Fruit fly (Drosophila melanogaster) whole organism, embryonic: Measurements from ENCODE around the gene ebd2.
A peak's percentile ranks its signal among the peaks of the same experiment; 100 is the strongest.

Experiments used
- Awh ChIP-seq: fragments of 200-800 bp; sonication (Bioruptor generic); IDR thresholded peaks from 2 replicates; pipeline ENCODE4, ENCODE4 v1.3.6; 2022; ENCODE audit warnings: missing biosample characterization, missing genetic modification characterization
- CG10267 ChIP-seq: fragments of 200-800 bp; sonication (Bioruptor generic); optimal IDR thresholded peaks from 2 replicates; lab custom pipeline; 2018; ENCODE audit warnings: missing biosample characterization, mild to moderate bottlenecking, missing genetic modification characterization, moderate library complexity
- CG10979 ChIP-seq: fragments of 200-800 bp; sonication (Bioruptor generic); optimal IDR thresholded peaks from 2 replicates; lab custom pipeline; 2018; ENCODE audit warnings: missing biosample characterization, mild to moderate bottlenecking, missing genetic modification characterization, moderate library complexity
- CG13775 ChIP-seq: fragments of 200-800 bp; sonication (Bioruptor generic); optimal IDR thresholded peaks from 3 replicates; lab custom pipeline; 2017; ENCODE audit warnings: missing biosample characterization, mild to moderate bottlenecking, missing genetic modification characterization
- CG13894 ChIP-seq: fragments of 200-800 bp; sonication (Bioruptor generic); optimal IDR thresholded peaks from 3 replicates; lab custom pipeline; 2018; ENCODE audit warnings: missing biosample characterization, mild to moderate bottlenecking, missing genetic modification characterization, moderate library complexity
- CG15073 ChIP-seq: fragments of 200-800 bp; sonication (Bioruptor generic); optimal IDR thresholded peaks from 2 replicates; lab custom pipeline; 2016; ENCODE audit warnings: missing biosample characterization, missing genetic modification characterization
- CG17359 ChIP-seq: fragments of 200-800 bp; sonication (Bioruptor generic); optimal IDR thresholded peaks from 3 replicates; lab custom pipeline; 2018; ENCODE audit warnings: missing biosample characterization, mild to moderate bottlenecking, missing genetic modification characterization, moderate library complexity
- CG17612 ChIP-seq: fragments of 200-800 bp; sonication (Bioruptor generic); IDR thresholded peaks from 2 replicates; pipeline ENCODE4 v1.3.6; 2022; ENCODE audit warnings: missing biosample characterization, missing genetic modification characterization
- CG3407 ChIP-seq: fragments of 200-800 bp; sonication (Bioruptor generic); optimal IDR thresholded peaks from 2 replicates; lab custom pipeline; 2018; ENCODE audit warnings: missing biosample characterization, mild to moderate bottlenecking, missing genetic modification characterization
- CG4854 ChIP-seq: fragments of 200-800 bp; sonication (Bioruptor generic); optimal IDR thresholded peaks from 2 replicates; lab custom pipeline; 2016; ENCODE audit warnings: missing biosample characterization, missing genetic modification characterization, inconsistent platforms
- CG5245 ChIP-seq: fragments of 200-800 bp; sonication (Bioruptor generic); optimal IDR thresholded peaks from 3 replicates; lab custom pipeline; 2016; ENCODE audit warnings: missing biosample characterization, missing genetic modification characterization
- CG6272 ChIP-seq: fragments of 200-800 bp; sonication (Bioruptor generic); IDR thresholded peaks from 2 replicates; pipeline ENCODE4 v1.3.6; 2022; ENCODE audit warnings: missing biosample characterization, missing genetic modification characterization
- CG6813 ChIP-seq: fragments of 200-800 bp; sonication (Bioruptor generic); optimal IDR thresholded peaks from 2 replicates; lab custom pipeline; 2017; ENCODE audit warnings: missing biosample characterization, missing genetic modification characterization, mild to moderate bottlenecking, moderate library complexity, missing genetic modification reagents
- CG7357 ChIP-seq: fragments of 200-800 bp; sonication (Bioruptor generic); IDR thresholded peaks from 3 replicates; pipeline ENCODE4 v1.3.6; 2022; ENCODE audit warnings: missing biosample characterization, missing genetic modification characterization
- CG7839 ChIP-seq: fragments of 200-800 bp; sonication (Bioruptor generic); optimal IDR thresholded peaks from 3 replicates; lab custom pipeline; 2018; ENCODE audit warnings: missing biosample characterization, mild to moderate bottlenecking, missing genetic modification characterization, moderate library complexity
- CG8089 ChIP-seq: fragments of 200-800 bp; sonication (Bioruptor generic); optimal IDR thresholded peaks from 3 replicates; lab custom pipeline; 2016; ENCODE audit warnings: missing biosample characterization, missing genetic modification characterization
- CG8359 ChIP-seq: fragments of 200-800 bp; sonication (Bioruptor generic); optimal IDR thresholded peaks from 2 replicates; lab custom pipeline; 2017; ENCODE audit warnings: missing biosample characterization, mild to moderate bottlenecking, missing genetic modification characterization, borderline replicate concordance
- HLHmδ ChIP-seq: fragments of 200-800 bp; sonication (Bioruptor generic); optimal IDR thresholded peaks from 2 replicates; lab custom pipeline; 2018; ENCODE audit warnings: missing biosample characterization, mild to moderate bottlenecking, missing genetic modification characterization, moderate library complexity
- Hmx ChIP-seq: fragments of 200-800 bp; sonication (Bioruptor generic); optimal IDR thresholded peaks from 2 replicates; lab custom pipeline; 2016; ENCODE audit warnings: missing biosample characterization, missing genetic modification characterization
- Hsf ChIP-seq: fragments of 200-800 bp; sonication (Bioruptor generic); optimal IDR thresholded peaks from 3 replicates; lab custom pipeline; 2016; ENCODE audit warnings: missing biosample characterization, missing genetic modification characterization
- NC2α ChIP-seq: fragments of 200-800 bp; sonication (Bioruptor generic); optimal IDR thresholded peaks from 2 replicates; lab custom pipeline; 2016; ENCODE audit warnings: missing biosample characterization, missing genetic modification characterization
- Optix ChIP-seq: fragments of 200-800 bp; sonication (Bioruptor generic); IDR thresholded peaks from 3 replicates; pipeline ENCODE4 v1.3.6; 2022; ENCODE audit warnings: missing biosample characterization, missing genetic modification characterization
- PHDP ChIP-seq: fragments of 200-800 bp; sonication (Bioruptor generic); optimal IDR thresholded peaks from 3 replicates; lab custom pipeline; 2018; ENCODE audit warnings: missing biosample characterization, mild to moderate bottlenecking, missing genetic modification characterization, moderate library complexity
- Six4 ChIP-seq: fragments of 200-800 bp; sonication (Bioruptor generic); optimal IDR thresholded peaks from 2 replicates; lab custom pipeline; 2016; ENCODE audit warnings: missing biosample characterization, missing genetic modification characterization
- Stat92E ChIP-seq, 3 experiments: fragments of >200 bp in 2 of 3; fragments of 200-800 bp in 1 of 3; sonication (Bioruptor generic) in 1 of 3; optimal IDR thresholded peaks; 2 replicates each; lab custom pipeline; 2017 to 2019; ENCODE audit warnings: missing biosample characterization in 3 of 3, missing genetic modification characterization in 3 of 3, mild to moderate bottlenecking in 1 of 3, moderate library complexity in 1 of 3
- abd-A ChIP-seq: fragments of 200-800 bp; sonication (Bioruptor generic); optimal IDR thresholded peaks from 3 replicates; lab custom pipeline; 2019; ENCODE audit warnings: missing biosample characterization, mild to moderate bottlenecking, missing genetic modification characterization, moderate library complexity
- ara ChIP-seq: fragments of 200-800 bp; sonication (Bioruptor generic); IDR thresholded peaks from 2 replicates; pipeline ENCODE4 v1.3.6; 2022; ENCODE audit warnings: missing biosample characterization, missing genetic modification characterization
- chm ChIP-seq: fragments of 200-800 bp; sonication (Bioruptor generic); IDR thresholded peaks from 2 replicates; pipeline ENCODE4 v1.3.6; 2022; ENCODE audit warnings: missing biosample characterization, missing genetic modification characterization
- croc ChIP-seq: fragments of 200-800 bp; sonication (Bioruptor generic); conservative IDR thresholded peaks from 3 replicates; pipeline ENCODE4 v1.3.6; 2022; ENCODE audit warnings: missing biosample characterization, missing genetic modification characterization
- danr ChIP-seq: fragments of 200-800 bp; sonication (Bioruptor generic); IDR thresholded peaks from 2 replicates; pipeline ENCODE4 v1.3.6; 2022; ENCODE audit warnings: missing biosample characterization, missing genetic modification characterization
- ems ChIP-seq: fragments of 200-800 bp; sonication (Bioruptor generic); optimal IDR thresholded peaks from 3 replicates; lab custom pipeline; 2016; ENCODE audit warnings: missing biosample characterization, missing genetic modification characterization
- ewg ChIP-seq: fragments of 200-800 bp; sonication (Bioruptor generic); optimal IDR thresholded peaks from 3 replicates; lab custom pipeline; 2017; ENCODE audit warnings: mild to moderate bottlenecking, missing biosample characterization, missing genetic modification reagents, missing genetic modification characterization
- exex ChIP-seq: fragments of 200-800 bp; sonication (Bioruptor generic); optimal IDR thresholded peaks from 4 replicates; lab custom pipeline; 2018; ENCODE audit warnings: missing biosample characterization, mild to moderate bottlenecking, missing genetic modification characterization, moderate library complexity
- gem ChIP-seq: fragments of 200-800 bp; sonication (Bioruptor generic); optimal IDR thresholded peaks from 2 replicates; lab custom pipeline; 2019; ENCODE audit warnings: missing biosample characterization, mild to moderate bottlenecking, missing genetic modification characterization, moderate library complexity
- her ChIP-seq: fragments of 200-800 bp; sonication (Bioruptor generic); optimal IDR thresholded peaks from 2 replicates; lab custom pipeline; 2016; ENCODE audit warnings: missing biosample characterization, missing genetic modification characterization
- hkb ChIP-seq, 2 experiments: fragments of 200-800 bp in 1 of 2; fragments of >200 bp in 1 of 2; sonication (Bioruptor generic) in 1 of 2; IDR thresholded peaks in 1 of 2; optimal IDR thresholded peaks in 1 of 2; 2 replicates each; pipeline versions ENCODE4 v1.3.6 to Lab custom; 2017 to 2022; ENCODE audit warnings: missing biosample characterization in 1 of 2, missing genetic modification characterization in 1 of 2
- jing ChIP-seq: fragments of 200-800 bp; sonication (Bioruptor generic); optimal IDR thresholded peaks from 2 replicates; lab custom pipeline; 2018; ENCODE audit warnings: missing biosample characterization, mild to moderate bottlenecking, missing genetic modification characterization
- jumu ChIP-seq: fragments of 200-800 bp; sonication (Bioruptor generic); optimal IDR thresholded peaks from 3 replicates; lab custom pipeline; 2016; ENCODE audit warnings: missing biosample characterization, missing genetic modification characterization
- odd ChIP-seq: fragments of 200-800 bp; sonication (Bioruptor generic); optimal IDR thresholded peaks from 2 replicates; lab custom pipeline; 2017; ENCODE audit warnings: missing biosample characterization, mild to moderate bottlenecking, missing genetic modification characterization
- pum ChIP-seq: fragments of 200-800 bp; sonication (Bioruptor generic); optimal IDR thresholded peaks from 2 replicates; lab custom pipeline; 2016; ENCODE audit warnings: missing biosample characterization, missing genetic modification characterization
- pzg ChIP-seq: fragments of 200-800 bp; sonication (Bioruptor generic); optimal IDR thresholded peaks from 3 replicates; lab custom pipeline; 2018; ENCODE audit warnings: missing biosample characterization, mild to moderate bottlenecking, missing genetic modification characterization, moderate library complexity
- ro ChIP-seq: fragments of 200-800 bp; sonication (Bioruptor generic); IDR thresholded peaks from 2 replicates; pipeline ENCODE4 v1.3.6; 2022; ENCODE audit warnings: missing biosample characterization, missing genetic modification characterization
- salm ChIP-seq: fragments of 200-800 bp; sonication (Bioruptor generic); optimal IDR thresholded peaks from 2 replicates; lab custom pipeline; 2018; ENCODE audit warnings: missing biosample characterization, mild to moderate bottlenecking, missing genetic modification characterization
- scrt ChIP-seq: fragments of 200-800 bp; sonication (Bioruptor generic); optimal IDR thresholded peaks from 2 replicates; lab custom pipeline; 2018; ENCODE audit warnings: missing biosample characterization, mild to moderate bottlenecking, missing genetic modification characterization, moderate library complexity
- sens-2 ChIP-seq: fragments of 200-800 bp; sonication (Bioruptor generic); IDR thresholded peaks from 2 replicates; pipeline ENCODE4 v1.3.6; 2022; ENCODE audit warnings: missing biosample characterization, missing genetic modification characterization
- sim ChIP-seq: fragments of 200-800 bp; sonication (Bioruptor generic); IDR thresholded peaks from 2 replicates; pipeline ENCODE4 v1.3.6; 2022; ENCODE audit warnings: missing biosample characterization, missing genetic modification characterization
- tgo ChIP-seq: fragments of 200-800 bp; sonication (Bioruptor generic); IDR thresholded peaks from 3 replicates; pipeline ENCODE4 v1.3.6; 2022; ENCODE audit warnings: missing biosample characterization, missing genetic modification characterization
- tin ChIP-seq: fragments of 200-800 bp; sonication (Bioruptor generic); optimal IDR thresholded peaks from 3 replicates; lab custom pipeline; 2016; ENCODE audit warnings: missing biosample characterization, missing genetic modification characterization
- tx ChIP-seq: fragments of 200-800 bp; sonication (Bioruptor generic); optimal IDR thresholded peaks from 2 replicates; lab custom pipeline; 2016; ENCODE audit warnings: missing biosample characterization, missing genetic modification characterization
- zen2 ChIP-seq: fragments of 200-800 bp; sonication (Bioruptor generic); IDR thresholded peaks from 3 replicates; pipeline ENCODE4 v1.3.6; 2022; ENCODE audit warnings: missing biosample characterization, missing genetic modification characterization; ENCODE audit not compliant: partially characterized antibody

The ebd2 gene

DNA sequence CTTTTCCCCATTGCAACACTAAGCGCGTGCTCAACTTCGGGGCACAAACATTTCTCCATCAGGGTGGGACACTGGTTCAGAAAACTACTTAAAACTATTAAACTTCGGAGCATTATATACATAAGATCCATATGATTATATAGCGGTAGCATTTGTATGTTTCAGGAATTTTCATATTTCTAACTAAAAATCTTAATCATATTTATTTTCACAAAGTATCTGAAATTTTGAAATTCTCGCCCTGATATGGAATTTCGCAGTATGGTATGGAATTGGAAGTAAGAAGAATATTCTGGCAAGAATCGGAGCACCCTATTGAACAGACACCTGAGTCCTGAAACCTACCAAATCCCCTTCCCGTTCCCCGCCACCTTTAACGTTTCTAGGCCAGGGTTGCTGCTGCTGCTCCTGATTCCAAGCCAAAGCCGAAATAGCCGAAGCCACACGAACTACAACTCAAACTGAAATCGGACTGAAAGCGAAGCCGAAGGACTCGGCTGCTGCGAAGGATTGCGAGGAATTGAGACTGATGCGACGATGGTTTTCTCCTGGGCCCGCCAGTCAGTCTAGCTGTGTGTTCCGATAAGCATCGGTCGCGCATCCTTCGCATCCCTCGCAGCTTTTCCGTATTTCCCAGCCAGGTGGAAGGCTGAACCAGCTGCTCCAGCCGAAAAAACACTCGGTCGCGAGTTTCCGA lies 27.1 kb downstream of the ebd2 start (continued):
- TF ChIP-seq NC2α (GFP tag; lab: Kevin White, UChicago) (no peak), tgo (GFP tag; lab: Robert Waterston, UW) (no peak), CG7357 (GFP tag; lab: Robert Waterston, UW) (no peak), jumu (GFP tag; lab: Kevin White, UChicago) (no peak), CG4854 (GFP tag; lab: Kevin White, UChicago) (no peak), CG8359 (no peak), ewg (GFP tag; lab: Kevin White, UChicago) (no peak), scrt (GFP tag; lab: Kevin White, UChicago) (no peak), pzg (GFP tag; lab: Kevin White, UChicago) (no peak), abd-A (tag; lab: Kevin White, UChicago) (no peak), sens-2 (GFP tag; lab: Robert Waterston, UW) (no peak), Six4 (GFP tag; lab: Kevin White, UChicago) (no peak), CG17612 (GFP tag; lab: Robert Waterston, UW) (no peak), CG15073 (no peak), Hmx (GFP tag; lab: Kevin White, UChicago) (no peak), odd (no peak), ems (GFP tag; lab: Kevin White, UChicago) (no peak), chm (GFP tag; lab: Robert Waterston, UW) (no peak), PHDP (tag; lab: Kevin White, UChicago) (no peak), hkb (optimal IDR thresholded peaks at IDR 0.05; lab: Kevin White, UChicago) (no peak), hkb (GFP tag; IDR thresholded peaks at IDR 0.05; lab: Robert Waterston, UW) (no peak), CG7839 (peak; percentile 49), croc (GFP tag; lab: Robert Waterston, UW) (no peak), zen2 (no peak), ara (no peak), pum (GFP tag; lab: Kevin White, UChicago) (no peak), CG13775 (GFP tag; lab: Kevin White, UChicago) (peak; percentile 1), danr (GFP tag; lab: Robert Waterston, UW) (no peak), jing (GFP tag; lab: Kevin White, UChicago) (no peak), exex (tag; lab: Kevin White, UChicago) (no peak), CG10979 (tag; lab: Kevin White, UChicago) (no peak), gem (tag; lab: Kevin White, UChicago) (peak; percentile 48), CG6813 (GFP tag; lab: Kevin White, UChicago) (peak; percentile 43), CG8089 (GFP tag; lab: Kevin White, UChicago) (no peak), ro (no peak), Awh (GFP tag; lab: Robert Waterston, UW) (no peak), CG3407 (GFP tag; lab: Kevin White, UChicago) (no peak), Optix (GFP tag; lab: Robert Waterston, UW) (no peak), CG5245 (GFP tag; lab: Kevin White, UChicago) (no peak), CG13894 (tag; lab: Kevin White, UChicago) (peak; percentile 59), sim (GFP tag; lab: Robert Waterston, UW) (no peak), salm (tag; lab: Kevin White, UChicago) (no peak), HLHmδ (GFP tag; lab: Kevin White, UChicago) (no peak), her (GFP tag; lab: Kevin White, UChicago) (no peak), CG10267 (tag; lab: Kevin White, UChicago) (peak; percentile 26), tx (GFP tag; lab: Kevin White, UChicago) (no peak), tin (GFP tag; lab: Kevin White, UChicago) (no peak), CG6272 (no peak), Stat92E (GFP tag; optimal IDR thresholded peaks at IDR 0.05; lab: Kevin White, UChicago) (no peak), CG17359 (tag; lab: Kevin White, UChicago) (no peak), Hsf (GFP tag; lab: Kevin White, UChicago) (peak; percentile 0)
